Fruit fly (Drosophila melanogaster) whole organism, adult: ENCODE data around the gene CheA75a.

Experiments used
- CG11617 ChIP-seq: fragments of 200-800 bp; sonication (Bioruptor generic); optimal IDR thresholded peaks from 2 replicates; lab custom pipeline; 2017; ENCODE audit warnings: mild to moderate bottlenecking, missing biosample characterization, missing genetic modification reagents, missing genetic modification characterization
- CG12768 ChIP-seq: fragments of 200-800 bp; sonication (Bioruptor generic); optimal IDR thresholded peaks from 2 replicates; lab custom pipeline; 2017; ENCODE audit warnings: missing biosample characterization, missing genetic modification characterization, mild to moderate bottlenecking, moderate library complexity, missing genetic modification reagents
- CG14711 ChIP-seq: fragments of 200-800 bp; sonication (Bioruptor generic); optimal IDR thresholded peaks from 2 replicates; lab custom pipeline; 2018; ENCODE audit warnings: missing biosample characterization, mild to moderate bottlenecking, missing genetic modification characterization, moderate library complexity
- CG1620 ChIP-seq: fragments of 200-800 bp; sonication (Bioruptor generic); optimal IDR thresholded peaks from 2 replicates; lab custom pipeline; 2016; ENCODE audit warnings: missing biosample characterization, missing genetic modification characterization
- CG33017 ChIP-seq: fragments of 200-800 bp; sonication (Bioruptor generic); optimal IDR thresholded peaks from 2 replicates; lab custom pipeline; 2018; ENCODE audit warnings: missing biosample characterization, mild to moderate bottlenecking, missing genetic modification characterization, moderate library complexity
- CG5204 ChIP-seq: fragments of 200-800 bp; sonication (Bioruptor generic); optimal IDR thresholded peaks from 2 replicates; lab custom pipeline; 2016; ENCODE audit warnings: missing biosample characterization, missing genetic modification characterization
- CG7045 ChIP-seq: fragments of 200-800 bp; sonication (Bioruptor generic); optimal IDR thresholded peaks from 2 replicates; lab custom pipeline; 2017; ENCODE audit warnings: missing biosample characterization, mild to moderate bottlenecking, missing genetic modification characterization
- CG7101 ChIP-seq: fragments of 200-800 bp; sonication (Bioruptor generic); optimal IDR thresholded peaks from 2 replicates; lab custom pipeline; 2018; ENCODE audit warnings: missing biosample characterization, mild to moderate bottlenecking, missing genetic modification characterization, moderate library complexity
- Clk ChIP-seq: fragments of 200-800 bp; sonication (Bioruptor generic); optimal IDR thresholded peaks from 2 replicates; lab custom pipeline; 2017; ENCODE audit warnings: missing biosample characterization, missing genetic modification characterization
- Crg-1 ChIP-seq: fragments of 200-800 bp; sonication (Bioruptor generic); optimal IDR thresholded peaks from 2 replicates; lab custom pipeline; 2016; ENCODE audit warnings: missing biosample characterization, missing genetic modification characterization
- Hr96 ChIP-seq: fragments of 200-800 bp; sonication (Bioruptor generic); optimal IDR thresholded peaks from 2 replicates; lab custom pipeline; 2016; ENCODE audit warnings: missing biosample characterization, missing genetic modification characterization
- Mnt ChIP-seq: fragments of 200-800 bp; sonication (Bioruptor generic); optimal IDR thresholded peaks from 2 replicates; lab custom pipeline; 2016; ENCODE audit warnings: missing biosample characterization, mild to moderate bottlenecking, missing genetic modification characterization
- bab1 ChIP-seq: fragments of 200-800 bp; sonication (Bioruptor generic); optimal IDR thresholded peaks from 3 replicates; lab custom pipeline; 2019; ENCODE audit warnings: missing biosample characterization, mild to moderate bottlenecking, missing genetic modification characterization, moderate library complexity
- cic ChIP-seq: fragments of 200-800 bp; sonication (Bioruptor generic); optimal IDR thresholded peaks from 2 replicates; lab custom pipeline; 2017; ENCODE audit warnings: missing biosample characterization, mild to moderate bottlenecking, missing genetic modification characterization, moderate library complexity
- cnc ChIP-seq, 2 experiments: fragments of >200 bp; optimal IDR thresholded peaks; 2 replicates each; lab custom pipeline; 2017
- kay ChIP-seq: fragments of 200-800 bp; sonication (Bioruptor generic); peaks from one replicate; lab custom pipeline; 2016; ENCODE audit warnings: missing biosample characterization, missing genetic modification characterization, borderline replicate concordance
- ovo ChIP-seq: fragments of 200-800 bp; sonication (Bioruptor generic); optimal IDR thresholded peaks from 2 replicates; lab custom pipeline; 2016; ENCODE audit warnings: missing biosample characterization, missing genetic modification characterization
- pad ChIP-seq: fragments of 200-800 bp; sonication (Bioruptor generic); optimal IDR thresholded peaks from 3 replicates; lab custom pipeline; 2017; ENCODE audit warnings: missing biosample characterization, missing genetic modification characterization, mild to moderate bottlenecking, moderate library complexity, missing genetic modification reagents
- tj ChIP-seq: fragments of 200-800 bp; sonication (Bioruptor generic); optimal IDR thresholded peaks from 3 replicates; lab custom pipeline; 2017; ENCODE audit warnings: missing biosample characterization, mild to moderate bottlenecking, missing genetic modification characterization, moderate library complexity
- toe ChIP-seq: fragments of 200-800 bp; sonication (Bioruptor generic); optimal IDR thresholded peaks from 2 replicates; lab custom pipeline; 2016; ENCODE audit warnings: missing biosample characterization, missing genetic modification characterization

Gene CheA75a

DNA sequence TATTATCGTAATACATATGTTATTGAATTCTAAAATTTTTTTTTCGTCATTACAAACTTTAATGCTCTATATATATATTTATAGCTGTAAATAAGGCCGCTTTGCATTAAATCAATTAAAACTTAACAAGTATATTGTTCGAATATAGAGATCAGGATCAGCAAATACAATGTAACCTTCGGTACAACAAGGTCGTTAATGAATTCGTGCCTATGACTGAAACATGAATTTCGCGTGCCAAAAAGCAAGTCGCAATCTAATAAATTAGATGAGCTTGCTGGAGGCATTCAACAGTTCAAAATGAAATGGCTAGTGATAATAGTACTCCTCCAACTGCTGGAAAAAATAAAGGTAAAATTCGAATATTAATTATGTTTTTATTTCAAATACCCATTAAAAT, at the start of gene CheA75a:
Gene CheA75a, plus strand, starts transcription at position 301 of the 400 bp plus-strand sequence.
- TF ChIP-seq Clk (GFP tag; lab: Kevin White, UChicago) (no peak), toe (GFP tag; lab: Kevin White, UChicago) (no peak), Hr96 (GFP tag; lab: Kevin White, UChicago) (no peak), ovo (no peak), cnc (optimal IDR thresholded peaks at IDR 0.05; lab: Kevin White, UChicago) (no peak), CG1620 (GFP tag; lab: Kevin White, UChicago) (no peak), CG5204 (GFP tag; lab: Kevin White, UChicago) (no peak), CG7045 (GFP tag; lab: Kevin White, UChicago) (no peak), CG14711 (tag; lab: Kevin White, UChicago) (no peak)

dm6 chr3L:18203949-18204348, 47.9 kb upstream of the CheA75a start:
- TF ChIP-seq CG7101 (tag; lab: Kevin White, UChicago): no peak
- no peak for TF ChIP-seq CG7045 (GFP tag; lab: Kevin White, UChicago)
- TF ChIP-seq CG11617 (GFP tag; lab: Kevin White, UChicago): no peak
- peak; percentile 22 for TF ChIP-seq bab1 (GFP tag; lab: Kevin White, UChicago)

dm6 chr3L:18204366-18204765, 47.5 kb upstream of the CheA75a start:
- TF ChIP-seq ovo: no peak
- no peak for TF ChIP-seq CG5204 (GFP tag; lab: Kevin White, UChicago)
- no peak for TF ChIP-seq cic (GFP tag; lab: Kevin White, UChicago)
- peak; percentile 17 for TF ChIP-seq tj

- TF ChIP-seq kay (peak; percentile 29), cnc (optimal IDR thresholded peaks at IDR 0.05; lab: Kevin White, UChicago) (no peak)
Observed at dm6 chr3L:18205516-18205915, 46.4 kb upstream of the CheA75a start.

DNA sequence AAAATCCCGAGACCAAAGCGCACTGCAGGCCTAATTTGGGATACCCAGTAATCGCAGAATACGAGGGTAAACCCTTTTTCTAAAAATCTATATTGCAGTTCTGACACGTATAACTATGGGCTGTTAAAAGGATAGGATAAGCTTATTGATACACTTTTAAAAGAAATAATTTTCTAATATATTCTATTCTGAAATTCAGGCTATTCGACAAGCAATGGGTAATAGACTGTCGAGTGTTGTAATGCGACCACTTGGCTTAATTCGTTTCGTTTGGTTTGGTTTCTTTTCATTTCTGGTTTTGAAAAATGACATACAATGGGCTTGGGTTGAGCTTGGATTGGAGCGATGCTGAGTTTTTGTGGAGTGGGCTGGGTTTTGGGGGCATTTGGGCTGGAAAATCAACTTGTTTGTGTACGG, 39.6 kb upstream of the CheA75a start:
- no peak for TF ChIP-seq CG12768
- TF ChIP-seq CG7101 (tag; lab: Kevin White, UChicago): no peak
- no peak for TF ChIP-seq Mnt
- TF ChIP-seq CG11617 (GFP tag; lab: Kevin White, UChicago): no peak
- TF ChIP-seq CG14711 (tag; lab: Kevin White, UChicago): no peak
- TF ChIP-seq CG33017 (tag; lab: Kevin White, UChicago): no peak
- no peak for TF ChIP-seq kay
- TF ChIP-seq CG1620 (GFP tag; lab: Kevin White, UChicago): no peak
- no peak for TF ChIP-seq Hr96 (GFP tag; lab: Kevin White, UChicago)
- TF ChIP-seq CG5204 (GFP tag; lab: Kevin White, UChicago): no peak
- TF ChIP-seq pad (GFP tag; lab: Kevin White, UChicago): no peak
- no peak for TF ChIP-seq ovo
- no peak for TF ChIP-seq tj
- no peak for TF ChIP-seq cic (GFP tag; lab: Kevin White, UChicago)
- TF ChIP-seq Crg-1 (GFP tag; lab: Kevin White, UChicago): no peak
- no peak for TF ChIP-seq bab1 (GFP tag; lab: Kevin White, UChicago)
- TF ChIP-seq Clk (GFP tag; lab: Kevin White, UChicago): no peak
- TF ChIP-seq toe (GFP tag; lab: Kevin White, UChicago): no peak
- no peak for TF ChIP-seq cnc (optimal IDR thresholded peaks at IDR 0.05; lab: Kevin White, UChicago)
- TF ChIP-seq CG7045 (GFP tag; lab: Kevin White, UChicago): no peak

- TF ChIP-seq Hr96 (GFP tag; lab: Kevin White, UChicago) (no peak), cnc (optimal IDR thresholded peaks at IDR 0.05; lab: Kevin White, UChicago) (no peak), kay (no peak), tj (no peak), CG14711 (tag; lab: Kevin White, UChicago) (no peak), CG5204 (GFP tag; lab: Kevin White, UChicago) (no peak), CG11617 (GFP tag; lab: Kevin White, UChicago) (no peak), CG7045 (GFP tag; lab: Kevin White, UChicago) (no peak), Clk (GFP tag; lab: Kevin White, UChicago) (no peak), toe (GFP tag; lab: Kevin White, UChicago) (no peak), ovo (no peak), CG7101 (tag; lab: Kevin White, UChicago) (no peak), CG1620 (GFP tag; lab: Kevin White, UChicago) (no peak), cic (GFP tag; lab: Kevin White, UChicago) (no peak), Crg-1 (GFP tag; lab: Kevin White, UChicago) (no peak), pad (GFP tag; lab: Kevin White, UChicago) (no peak)
Observed at dm6 chr3L:18213745-18214144, 38.1 kb upstream of the CheA75a start.

DNA sequence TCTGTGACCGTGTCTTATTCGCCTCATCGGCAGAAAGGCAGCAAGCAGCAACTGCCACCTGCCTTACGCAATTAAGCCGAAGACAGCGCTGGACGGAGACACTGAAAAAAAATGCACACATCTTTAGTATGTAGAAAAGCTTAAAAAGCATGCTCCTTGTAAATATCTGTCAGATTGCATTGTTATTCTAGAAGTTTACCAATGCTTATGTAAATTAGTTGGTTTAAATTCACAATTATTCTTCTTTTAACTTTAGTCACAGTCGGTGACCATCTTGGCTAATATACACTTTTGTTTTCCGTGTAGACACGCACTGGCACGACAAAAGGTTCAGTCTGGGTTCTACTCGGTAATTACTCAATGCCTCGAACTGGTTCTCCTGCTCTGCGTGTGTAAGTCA, 36.2 kb upstream of the CheA75a start:
- TF ChIP-seq CG5204 (GFP tag; lab: Kevin White, UChicago): no peak
- TF ChIP-seq CG14711 (tag; lab: Kevin White, UChicago): no peak
- no peak for TF ChIP-seq CG1620 (GFP tag; lab: Kevin White, UChicago)
- TF ChIP-seq Crg-1 (GFP tag; lab: Kevin White, UChicago): no peak
- TF ChIP-seq Hr96 (GFP tag; lab: Kevin White, UChicago): no peak
- no peak for TF ChIP-seq toe (GFP tag; lab: Kevin White, UChicago)
- no peak for TF ChIP-seq Clk (GFP tag; lab: Kevin White, UChicago)
- TF ChIP-seq CG7101 (tag; lab: Kevin White, UChicago): no peak
- no peak for TF ChIP-seq CG33017 (tag; lab: Kevin White, UChicago)
- no peak for TF ChIP-seq tj
- TF ChIP-seq cic (GFP tag; lab: Kevin White, UChicago): no peak
- TF ChIP-seq CG11617 (GFP tag; lab: Kevin White, UChicago): no peak
- TF ChIP-seq kay: no peak
- no peak for TF ChIP-seq CG12768
- no peak for TF ChIP-seq CG7045 (GFP tag; lab: Kevin White, UChicago)
- TF ChIP-seq pad (GFP tag; lab: Kevin White, UChicago): no peak
- TF ChIP-seq bab1 (GFP tag; lab: Kevin White, UChicago): no peak
- no peak for TF ChIP-seq Mnt
- TF ChIP-seq ovo: no peak
